Worm (Caenorhabditis elegans): ENCODE data around the gene irld-50.

irld-50 gene

ce11 chrII:2987122-2987556 lies 43.3 kb upstream of the irld-50 start (continued):
- TF ChIP-seq mxl-1 (tag; optimal IDR thresholded peaks at IDR 0.05): no peak
- TF ChIP-seq attf-3 (GFP tag; conservative IDR thresholded peaks at IDR 0.05): no peak
- TF ChIP-seq aptf-3 (GFP tag; IDR thresholded peaks at IDR 0.05): no peak
- TF ChIP-seq K11D2.4 (GFP tag; IDR thresholded peaks at IDR 0.05): no peak
- TF ChIP-seq cebp-1 (GFP tag; IDR thresholded peaks at IDR 0.05): no peak
- peak; percentile 50 for TF ChIP-seq cebp-1 (tag; optimal IDR thresholded peaks at IDR 0.05)
- no peak for TF ChIP-seq F55B11.4 (tag; optimal IDR thresholded peaks at IDR 0.05; ENCODE audit: borderline replicate concordance, insufficient read depth)
- TF ChIP-seq Y53G8AR.9 (GFP tag; conservative IDR thresholded peaks at IDR 0.05): no peak
- TF ChIP-seq F39B2.1 (GFP tag; IDR thresholded peaks at IDR 0.05): peak; percentile 37; the same call in 1 of the 2 replicates
- no peak for TF ChIP-seq ets-4 (GFP tag; optimal IDR thresholded peaks at IDR 0.05)
- TF ChIP-seq rcor-1 (GFP tag; IDR thresholded peaks at IDR 0.05): no peak
- no peak for TF ChIP-seq F57C9.4 (tag; optimal IDR thresholded peaks at IDR 0.05)

ce11 chrII:2985935-2986498 lies 42.2 kb upstream of the irld-50 start:
- TF ChIP-seq zim-3 (tag; optimal IDR thresholded peaks at IDR 0.05) (peak; percentile 28), egrh-3 (GFP tag; IDR thresholded peaks at IDR 0.05) (peak; percentile 61; the same call in 1 of the 2 replicates), snpc-4 (GFP tag; optimal IDR thresholded peaks at IDR 0.05) (no peak), snpc-4 (tag; optimal IDR thresholded peaks at IDR 0.05) (peak; percentile 62 to 86 (median 80)), cebp-1 (GFP tag; IDR thresholded peaks at IDR 0.05) (0 out of 2 replicates have a peak, but pooled peaks have one; percentile 27), cebp-1 (tag; optimal IDR thresholded peaks at IDR 0.05) (peak; percentile 36), mes-4 (tag; optimal IDR thresholded peaks at IDR 0.05) (no peak), nfyb-1 (GFP tag; IDR thresholded peaks at IDR 0.05) (0 out of 2 replicates have a peak, but pooled peaks have one; percentile 45), ztf-28 (GFP tag; IDR thresholded peaks at IDR 0.05) (0 out of 2 replicates have a peak, but pooled peaks have one; percentile 5), mcd-1 (GFP tag; IDR thresholded peaks at IDR 0.05) (peak; percentile 8; the same call in 1 of the 2 replicates), F57A8.1 (GFP tag; optimal IDR thresholded peaks at IDR 0.05) (no peak), sptf-2 (GFP tag; optimal IDR thresholded peaks at IDR 0.05) (peak; percentile 12), rpc-1 (optimal IDR thresholded peaks at IDR 0.05) (no peak), rpc-1 (tag; optimal IDR thresholded peaks at IDR 0.05) (no peak), zfh-2 (GFP tag; conservative IDR thresholded peaks at IDR 0.05) (peak; percentile 69), F37B4.10 (GFP tag; IDR thresholded peaks at IDR 0.05) (0 out of 2 replicates have a peak, but pooled peaks have one; percentile 75)

DNA sequence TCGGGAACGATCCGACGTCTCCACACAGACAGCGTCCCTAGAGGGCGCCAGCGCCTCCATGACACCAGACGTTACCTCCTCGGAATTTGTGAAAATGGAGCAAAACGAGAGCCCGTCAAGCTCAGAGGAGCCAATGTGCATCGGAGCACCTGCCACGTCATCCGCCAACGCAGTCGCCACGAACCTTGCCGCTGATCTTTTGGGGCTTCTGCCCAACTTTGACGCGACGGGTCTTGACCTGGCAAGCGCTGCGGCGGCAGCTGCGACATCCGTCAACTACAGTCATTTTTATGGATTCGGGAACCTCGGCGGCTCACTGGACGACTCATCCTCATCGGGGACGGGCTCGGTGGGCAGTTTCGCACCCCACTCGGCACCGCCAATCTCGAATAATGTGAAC lies 41.6 kb upstream of the irld-50 start:
- TF ChIP-seq lin-26 (GFP tag; IDR thresholded peaks at IDR 0.05) (peak; percentile 50; the same call in 1 of the 2 replicates), egl-44 (GFP tag; IDR thresholded peaks at IDR 0.05) (0 out of 2 replicates have a peak, but pooled peaks have one; percentile 6), ztf-25 (GFP tag; IDR thresholded peaks at IDR 0.05) (no peak), F22D6.2 (tag; optimal IDR thresholded peaks at IDR 0.05) (peak; percentile 4), F10E7.11 (tag; optimal IDR thresholded peaks at IDR 0.05) (no peak), egrh-3 (GFP tag; IDR thresholded peaks at IDR 0.05) (peak; percentile 71; the same call in 1 of the 2 replicates), mcd-1 (GFP tag; IDR thresholded peaks at IDR 0.05) (0 out of 2 replicates have a peak, but pooled peaks have one; percentile 7), madf-6 (GFP tag; IDR thresholded peaks at IDR 0.05) (0 out of 2 replicates have a peak, but pooled peaks have one; percentile 28), madf-3 (GFP tag; IDR thresholded peaks at IDR 0.05) (peak; percentile 65; the same call in 1 of the 2 replicates), chd-7 (tag; optimal IDR thresholded peaks at IDR 0.05) (peak; percentile 6), ceh-100 (GFP tag; IDR thresholded peaks at IDR 0.05) (no peak), zfh-2 (GFP tag; conservative IDR thresholded peaks at IDR 0.05) (peak; percentile 76; the same call in 1 of the 2 replicates)

Data from whole organism, young adult.